Worm (Caenorhabditis elegans) whole organism, early embryonic: ENCODE data around the gene nep-5.

Source experiments
- B0310.2 ChIP-seq: sonication (generic microtip); optimal IDR thresholded peaks from 2 replicates; lab custom pipeline; 2016; ENCODE audit warnings: mild to moderate bottlenecking, missing genetic modification characterization, missing compliant biosample characterization
- aly-1 ChIP-seq: sonication (generic microtip); optimal IDR thresholded peaks from 2 replicates; lab custom pipeline; 2016; ENCODE audit warnings: missing genetic modification characterization, missing compliant biosample characterization
- ceh-36 ChIP-seq: sonication (generic microtip); optimal IDR thresholded peaks from 2 replicates; lab custom pipeline; 2016; ENCODE audit warnings: missing genetic modification characterization, inconsistent platforms, missing compliant biosample characterization
- ets-7 ChIP-seq: sonication (generic microtip); optimal IDR thresholded peaks from 2 replicates; lab custom pipeline; 2016; ENCODE audit warnings: missing genotype, missing genetic modification characterization, missing compliant biosample characterization
- flt-1 ChIP-seq: fragments of 200-800 bp; sonication (Bioruptor generic); IDR thresholded peaks from 2 replicates; pipeline ENCODE4 v1.3.6; 2022; ENCODE audit warnings: missing genetic modification characterization, missing compliant biosample characterization
- hmbx-1 ChIP-seq: sonication (generic microtip); optimal IDR thresholded peaks from 2 replicates; lab custom pipeline; 2016; ENCODE audit warnings: mild to moderate bottlenecking, missing genetic modification characterization, missing compliant biosample characterization
- hmg-4 ChIP-seq: fragments of 200-800 bp; sonication (Bioruptor generic); optimal IDR thresholded peaks from 2 replicates; lab custom pipeline; 2018; ENCODE audit warnings: mild to moderate bottlenecking, missing genetic modification characterization, missing compliant biosample characterization
- pes-1 ChIP-seq: fragments of 200-800 bp; sonication (Bioruptor generic); IDR thresholded peaks from 2 replicates; pipeline ENCODE4 v1.3.6; 2022; ENCODE audit warnings: missing genetic modification reagents, missing genetic modification characterization, missing compliant biosample characterization
- scrt-1 ChIP-seq: fragments of 200-800 bp; sonication (Bioruptor generic); IDR thresholded peaks from 2 replicates; pipeline ENCODE4 v1.3.6; 2022; ENCODE audit warnings: missing genetic modification characterization, missing compliant biosample characterization
- tbx-11 ChIP-seq: fragments of 200-800 bp; sonication (Bioruptor generic); IDR thresholded peaks from 2 replicates; pipeline ENCODE4 v1.3.6; 2022; ENCODE audit warnings: missing genetic modification characterization, missing compliant biosample characterization
- tra-4 ChIP-seq: sonication (generic microtip); optimal IDR thresholded peaks from 2 replicates; lab custom pipeline; 2017; ENCODE audit warnings: missing genetic modification characterization, missing compliant biosample characterization

DNA sequence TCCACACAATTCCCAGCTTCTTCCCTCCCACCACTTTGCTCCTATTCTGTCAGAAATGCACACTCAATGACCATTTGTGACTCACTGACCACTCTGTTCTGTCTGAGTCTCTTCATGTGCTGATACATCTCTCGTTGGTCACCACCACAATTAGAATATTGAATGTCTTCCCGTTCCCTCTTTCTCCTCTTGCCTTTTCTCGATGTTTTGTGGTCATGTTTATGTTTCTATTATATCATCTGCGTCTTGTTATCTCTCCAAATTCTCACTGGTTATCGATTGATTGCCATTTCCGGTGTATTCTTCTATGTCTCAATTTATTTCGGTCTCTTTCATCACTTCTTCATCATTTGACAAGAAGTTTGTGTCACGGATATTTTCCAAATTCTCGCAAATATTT lies 27.0 kb upstream of the nep-5 start:
- no peak for TF ChIP-seq aly-1
- no peak for TF ChIP-seq tbx-11 (GFP tag; lab: Robert Waterston, UW)
- TF ChIP-seq B0310.2 = no peak
- TF ChIP-seq hmg-4 = no peak
- TF ChIP-seq flt-1 (GFP tag; lab: Robert Waterston, UW) = no peak
- TF ChIP-seq pes-1 (GFP tag; lab: Robert Waterston, UW) = no peak
- no peak for TF ChIP-seq ets-7 (tag; lab: Kevin White, UChicago)
- TF ChIP-seq scrt-1 = no peak
- no peak for TF ChIP-seq ceh-36
- TF ChIP-seq tra-4 = no peak
- TF ChIP-seq hmbx-1 = no peak
